Worm (Caenorhabditis elegans): ENCODE results near the gene pes-10.

DNA sequence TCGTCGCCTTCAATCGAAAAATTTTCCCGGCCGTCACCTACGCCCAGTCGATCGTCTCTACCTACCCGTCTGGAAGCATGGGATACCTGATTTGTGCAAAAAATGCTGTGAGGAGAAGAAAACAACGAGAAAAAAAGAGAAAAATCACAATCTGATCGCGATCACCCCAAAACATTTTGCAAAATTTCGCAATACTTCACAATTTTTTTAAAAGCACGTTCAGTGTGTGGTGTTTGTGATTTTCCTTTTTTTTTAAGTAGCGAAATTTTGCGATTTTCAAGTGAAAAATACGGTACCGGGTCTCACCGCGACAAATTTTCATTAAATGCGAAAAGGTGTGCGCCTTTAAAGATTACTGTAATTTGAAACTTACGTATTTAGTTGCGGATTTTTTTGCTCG lies 37.9 kb downstream of the pes-10 start:
- TF ChIP-seq unc-62 (GFP tag; optimal IDR thresholded peaks at IDR 0.05): no peak
- TF ChIP-seq unc-39 (tag; optimal IDR thresholded peaks at IDR 0.05): no peak
- TF ChIP-seq elt-3 (tag; optimal IDR thresholded peaks at IDR 0.05): no peak
- no peak for TF ChIP-seq elt-1 (tag; optimal IDR thresholded peaks at IDR 0.05; ENCODE audit: borderline replicate concordance, insufficient read depth)
- TF ChIP-seq flh-1 (GFP tag; optimal IDR thresholded peaks at IDR 0.05): no peak
- TF ChIP-seq nhr-76 (tag; optimal IDR thresholded peaks at IDR 0.05): no peak
- no peak for TF ChIP-seq lin-13 (tag; optimal IDR thresholded peaks at IDR 0.05)

Data from whole organism, mixed stage, embryonic.